Fruit fly (Drosophila melanogaster): Measurements from ENCODE around the gene CG17122.

Gene CG17122

dm6 chr3L:20241987-20242982, 32.9 kb downstream of the CG17122 start (continued):
- TF ChIP-seq unpg (GFP tag; optimal IDR thresholded peaks at IDR 0.05) (peak; percentile 33), CG2129 (GFP tag; IDR thresholded peaks at IDR 0.05; ENCODE audit: partially characterized antibody) (peak; percentile 51), CG1529 (GFP tag; optimal IDR thresholded peaks at IDR 0.05) (peak; percentile 3), Oli (tag; optimal IDR thresholded peaks at IDR 0.05) (peak; percentile 58), CG1832 (GFP tag; optimal IDR thresholded peaks at IDR 0.05) (no peak), CG34422 (GFP tag; IDR thresholded peaks at IDR 0.05) (peak; percentile 80), CG15073 (GFP tag; optimal IDR thresholded peaks at IDR 0.05) (no peak), D19A (tag; optimal IDR thresholded peaks at IDR 0.05) (peak; percentile 42), pita (GFP tag; optimal IDR thresholded peaks at IDR 0.05) (no peak), sqz (GFP tag; optimal IDR thresholded peaks at IDR 0.05) (peak; percentile 28), zfh1 (GFP tag; IDR thresholded peaks at IDR 0.05) (peak; percentile 74; the same call in 2 of the 3 replicates), CG6791 (GFP tag; IDR thresholded peaks at IDR 0.05; ENCODE audit: partially characterized antibody) (peak; percentile 45; the same call in 1 of the 3 replicates), Tbp (GFP tag; optimal IDR thresholded peaks at IDR 0.05) (no peak), CG13123 (GFP tag; optimal IDR thresholded peaks at IDR 0.05) (peak; percentile 4), gt (GFP tag; IDR thresholded peaks at IDR 0.05) (no peak), maf-S (GFP tag; optimal IDR thresholded peaks at IDR 0.05) (no peak), ssp (GFP tag; IDR thresholded peaks at IDR 0.05) (peak; percentile 56), D (optimal IDR thresholded peaks at IDR 0.05) (no peak), D (GFP tag; optimal IDR thresholded peaks at IDR 0.05) (peak; percentile 21), CG10147 (GFP tag; optimal IDR thresholded peaks at IDR 0.05) (peak; percentile 60), CG4404 (GFP tag; IDR thresholded peaks at IDR 0.05) (peak; percentile 43), CG34376 (GFP tag; optimal IDR thresholded peaks at IDR 0.05) (no peak), insv (GFP tag; optimal IDR thresholded peaks at IDR 0.05) (peak in 1 of 2 experiments; percentile 23), knrl (GFP tag; IDR thresholded peaks at IDR 0.05; ENCODE audit: partially characterized antibody) (peak; percentile 72), CG31365 (tag; optimal IDR thresholded peaks at IDR 0.05) (no peak), exex (tag; optimal IDR thresholded peaks at IDR 0.05) (no peak), so (GFP tag; IDR thresholded peaks at IDR 0.05) (0 out of 3 replicates have a peak, but pooled peaks have one; percentile 45), CG18011 (GFP tag; optimal IDR thresholded peaks at IDR 0.05) (no peak), ems (GFP tag; optimal IDR thresholded peaks at IDR 0.05) (peak; percentile 4), CG30403 (GFP tag; optimal IDR thresholded peaks at IDR 0.05) (peak; percentile 71), CG17612 (GFP tag; IDR thresholded peaks at IDR 0.05) (peak; percentile 29; the same call in 1 of the 2 replicates), sim (GFP tag; IDR thresholded peaks at IDR 0.05) (0 out of 2 replicates have a peak, but pooled peaks have one; percentile 7), CG11695 (GFP tag; IDR thresholded peaks at IDR 0.05) (peak; percentile 49; the same call in 2 of the 3 replicates), kah (GFP tag; optimal IDR thresholded peaks at IDR 0.05) (no peak), HmgZ (tag; optimal IDR thresholded peaks at IDR 0.05) (peak; percentile 9), CG6854 (GFP tag; optimal IDR thresholded peaks at IDR 0.05) (no peak), CG11456 (GFP tag; IDR thresholded peaks at IDR 0.05) (peak; percentile 74), Six4 (GFP tag; optimal IDR thresholded peaks at IDR 0.05) (no peak), Mad (GFP tag; optimal IDR thresholded peaks at IDR 0.05) (no peak), D19B (GFP tag; optimal IDR thresholded peaks at IDR 0.05) (peak; percentile 44), grau (tag; optimal IDR thresholded peaks at IDR 0.05) (peak; percentile 71), otp (GFP tag; IDR thresholded peaks at IDR 0.05) (no peak), chif (GFP tag; optimal IDR thresholded peaks at IDR 0.05) (no peak), pzg (GFP tag; optimal IDR thresholded peaks at IDR 0.05) (peak; percentile 52), CG17568 (GFP tag; optimal IDR thresholded peaks at IDR 0.05) (no peak), twi (tag; optimal IDR thresholded peaks at IDR 0.05) (peak; percentile 27), Dref (GFP tag; IDR thresholded peaks at IDR 0.05) (peak; percentile 65), CG18262 (tag; optimal IDR thresholded peaks at IDR 0.05) (peak; percentile 92)

Measured in whole organism, embryonic.